Fruit fly (Drosophila melanogaster) S2 (cell line): ENCODE data around the gene PIG-C.

Experiments used
- CG8478 ChIP-seq: fragments of >200 bp; optimal IDR thresholded peaks from 2 replicates; lab custom pipeline; 2018
- CTCF ChIP-seq, 2 experiments: fragments of >200 bp; optimal IDR thresholded peaks; 2 replicates each; lab custom pipeline; 2018

DNA sequence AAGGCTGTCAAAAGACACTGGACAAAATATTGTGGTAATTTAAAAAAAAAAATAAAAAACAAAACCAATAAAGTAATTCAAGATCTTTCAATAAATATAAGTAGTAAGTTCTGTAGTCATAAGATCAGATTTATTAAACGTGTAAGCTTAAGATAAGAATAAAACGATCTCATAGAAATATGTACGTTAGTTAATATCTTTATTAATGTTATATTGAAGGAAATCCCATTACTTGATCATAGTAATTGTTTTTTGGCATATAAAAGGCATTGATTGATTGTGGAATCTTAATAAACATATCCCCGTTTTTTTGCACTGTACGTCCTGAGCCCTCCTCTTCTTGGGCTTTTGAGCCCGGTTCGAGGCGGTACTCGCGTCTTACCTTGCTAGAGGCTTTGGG, 24.2 kb upstream of the PIG-C start:
- no peak for TF ChIP-seq CG8478 (lab: Kevin White, UChicago)
- no peak for TF ChIP-seq CTCF (optimal IDR thresholded peaks at IDR 0.05; lab: Kevin White, UChicago)
